Worm (Caenorhabditis elegans) whole organism, L4 larva: ENCODE results near the gene Y69F12A.1.

ENCODE experiments used
- D1046.2 ChIP-seq: fragments of 200-800 bp; sonication (Bioruptor generic); IDR thresholded peaks from 2 replicates; pipeline ENCODE4 v1.3.6; 2022; ENCODE audit warnings: missing genetic modification characterization, missing compliant biosample characterization
- F37D6.2 ChIP-seq: sonication (generic microtip); optimal IDR thresholded peaks from 2 replicates; lab custom pipeline; 2016; ENCODE audit warnings: mild to moderate bottlenecking, missing genetic modification characterization, missing compliant biosample characterization
- F44E2.7 ChIP-seq: fragments of 200-800 bp; sonication (Bioruptor generic); IDR thresholded peaks from 2 replicates; pipeline ENCODE4 v2.1.2; 2022; ENCODE audit warnings: missing genetic modification characterization, missing compliant biosample characterization
- F49E8.2 ChIP-seq: sonication (generic microtip); optimal IDR thresholded peaks from 2 replicates; lab custom pipeline; 2016; ENCODE audit warnings: missing compliant biosample characterization, mild to moderate bottlenecking, missing genetic modification characterization, borderline replicate concordance
- T20F7.1 ChIP-seq: fragments of 200-800 bp; sonication (Bioruptor generic); optimal IDR thresholded peaks from 2 replicates; lab custom pipeline; 2018; ENCODE audit warnings: mild to moderate bottlenecking, missing genetic modification characterization, missing compliant biosample characterization
- T26A8.4 ChIP-seq: fragments of 200-800 bp; sonication (Bioruptor generic); IDR thresholded peaks from 2 replicates; pipeline ENCODE4 v1.3.6; 2022; ENCODE audit warnings: missing genetic modification characterization, missing compliant biosample characterization
- Y105C5A.15 ChIP-seq: fragments of 200-800 bp; sonication (Bioruptor generic); IDR thresholded peaks from 2 replicates; pipeline ENCODE4 v1.3.6; 2022; ENCODE audit warnings: missing genetic modification characterization, missing compliant biosample characterization
- Y5F2A.4 ChIP-seq: fragments of 200-800 bp; sonication (Bioruptor generic); optimal IDR thresholded peaks from 2 replicates; lab custom pipeline; 2018; ENCODE audit warnings: mild to moderate bottlenecking, missing genetic modification characterization, missing compliant biosample characterization
- Y75B8A.6 ChIP-seq: fragments of 200-800 bp; sonication (Bioruptor generic); IDR thresholded peaks from 2 replicates; pipeline ENCODE4 v1.3.6; 2022; ENCODE audit warnings: missing genetic modification reagents, missing genetic modification characterization, missing compliant biosample characterization
- aha-1 ChIP-seq: fragments of 150-350 bp; peaks from one replicate; lab custom pipeline; 2014; ENCODE audit warnings: missing biosample characterization, missing genetic modification characterization
- arid-1 ChIP-seq: fragments of 200-800 bp; sonication (Bioruptor generic); conservative IDR thresholded peaks from 2 replicates; pipeline ENCODE4 v1.3.6; 2022; ENCODE audit warnings: missing genetic modification reagents, missing genetic modification characterization, missing compliant biosample characterization
- ceh-32 ChIP-seq: sonication (generic microtip); optimal IDR thresholded peaks from 2 replicates; lab custom pipeline; 2016; ENCODE audit warnings: mild to moderate bottlenecking, missing genetic modification characterization, missing compliant biosample characterization; ENCODE audit not compliant: poor library complexity
- ctbp-1 ChIP-seq: fragments of 200-800 bp; sonication (Bioruptor generic); IDR thresholded peaks from 2 replicates; pipeline ENCODE4 v1.3.6; 2022; ENCODE audit warnings: missing genetic modification reagents, missing genetic modification characterization, missing compliant biosample characterization
- daf-12 ChIP-seq: fragments of 150-350 bp; optimal IDR thresholded peaks from 2 replicates; lab custom pipeline; 2014; ENCODE audit warnings: missing biosample characterization, missing genetic modification reagents, missing genetic modification characterization
- daf-19 ChIP-seq: fragments of 200-800 bp; sonication (Bioruptor generic); conservative IDR thresholded peaks from 2 replicates; pipeline ENCODE4 v1.3.6; 2022; ENCODE audit warnings: missing genetic modification characterization, missing compliant biosample characterization
- daf-8 ChIP-seq: fragments of 200-800 bp; sonication (Bioruptor generic); IDR thresholded peaks from 2 replicates; pipeline ENCODE4 v1.3.6; 2022; ENCODE audit warnings: missing genetic modification characterization, missing compliant biosample characterization
- duxl-1 ChIP-seq: sonication (generic microtip); optimal IDR thresholded peaks from 2 replicates; lab custom pipeline; 2016; ENCODE audit warnings: mild to moderate bottlenecking, missing genetic modification characterization, moderate library complexity, missing compliant biosample characterization; ENCODE audit not compliant: poor library complexity
- dve-1 ChIP-seq: sonication (generic microtip); optimal IDR thresholded peaks from 2 replicates; lab custom pipeline; 2017; ENCODE audit warnings: antibody characterized with exemption, mild to moderate bottlenecking, missing genetic modification characterization, missing compliant biosample characterization; ENCODE audit not compliant: insufficient read depth
- egl-27 ChIP-seq: sonication (generic microtip); optimal IDR thresholded peaks from 3 replicates; lab custom pipeline; 2017; ENCODE audit warnings: missing biosample characterization, missing genetic modification reagents, missing genetic modification characterization
- egl-43 ChIP-seq: fragments of 200-800 bp; sonication (Bioruptor generic); IDR thresholded peaks from 2 replicates; pipeline ENCODE4 v1.3.6; 2022; ENCODE audit warnings: missing genetic modification reagents, missing genetic modification characterization, missing compliant biosample characterization
- fos-1 ChIP-seq: fragments of 150-350 bp; optimal IDR thresholded peaks from 2 replicates; lab custom pipeline; 2014; ENCODE audit warnings: missing biosample characterization, missing genetic modification characterization
- hif-1 ChIP-seq, 2 experiments: sonication (generic microtip); optimal IDR thresholded peaks; 2 replicates each; lab custom pipeline; 2016 to 2017; ENCODE audit warnings: missing compliant biosample characterization in 2 of 2, missing genetic modification characterization in 2 of 2, missing genetic modification reagents in 2 of 2, missing genotype in 2 of 2, mild to moderate bottlenecking in 1 of 2
- hmg-1.1 ChIP-seq: fragments of 200-800 bp; sonication (Bioruptor generic); IDR thresholded peaks from 2 replicates; pipeline ENCODE4 v1.3.6; 2022; ENCODE audit warnings: missing genetic modification reagents, missing genetic modification characterization, missing compliant biosample characterization
- lim-7 ChIP-seq: fragments of 200-800 bp; sonication (Bioruptor generic); IDR thresholded peaks from 2 replicates; pipeline ENCODE4 v1.3.6; 2022; ENCODE audit warnings: missing genetic modification characterization, missing compliant biosample characterization
- lin-38 ChIP-seq: fragments of 200-800 bp; sonication (Bioruptor generic); IDR thresholded peaks from 2 replicates; pipeline ENCODE4 v1.3.6; 2022; ENCODE audit warnings: missing genetic modification reagents, missing genetic modification characterization, missing compliant biosample characterization
- madf-9 ChIP-seq: fragments of 200-800 bp; sonication (Bioruptor generic); conservative IDR thresholded peaks from 2 replicates; pipeline ENCODE4 v1.3.6; 2022; ENCODE audit warnings: missing genetic modification reagents, missing genetic modification characterization, missing compliant biosample characterization
- mep-1 ChIP-seq: fragments of 150-350 bp; sonication (generic microtip); optimal IDR thresholded peaks from 3 replicates; lab custom pipeline; 2014; ENCODE audit warnings: missing biosample characterization, missing genetic modification characterization
- nhr-102 ChIP-seq: sonication (generic microtip); optimal IDR thresholded peaks from 2 replicates; lab custom pipeline; 2016; ENCODE audit warnings: mild to moderate bottlenecking, missing genetic modification characterization, moderate library complexity, missing compliant biosample characterization
- nhr-111 ChIP-seq: fragments of 200-800 bp; sonication (Bioruptor generic); optimal IDR thresholded peaks from 2 replicates; lab custom pipeline; 2018; ENCODE audit warnings: mild to moderate bottlenecking, missing genetic modification characterization, missing compliant biosample characterization
- nhr-237 ChIP-seq: sonication (generic microtip); optimal IDR thresholded peaks from 2 replicates; lab custom pipeline; 2017; ENCODE audit warnings: missing biosample characterization, missing genetic modification characterization
- nhr-28 ChIP-seq: fragments of 150-350 bp; optimal IDR thresholded peaks from 2 replicates; lab custom pipeline; 2014; ENCODE audit warnings: missing biosample characterization, missing genetic modification characterization
- nhr-48 ChIP-seq: sonication (generic microtip); optimal IDR thresholded peaks from 2 replicates; lab custom pipeline; 2016; ENCODE audit warnings: mild to moderate bottlenecking, missing genetic modification characterization, missing compliant biosample characterization
- nhr-6 ChIP-seq: fragments of 150-350 bp; optimal IDR thresholded peaks from 2 replicates; lab custom pipeline; 2014; ENCODE audit warnings: missing biosample characterization, missing genetic modification characterization
- nhr-77 ChIP-seq: fragments of 150-350 bp; optimal IDR thresholded peaks from 2 replicates; lab custom pipeline; 2014; ENCODE audit warnings: missing biosample characterization, missing genetic modification characterization
- php-3 ChIP-seq: fragments of 200-800 bp; sonication (Bioruptor generic); IDR thresholded peaks from 2 replicates; pipeline ENCODE4 v1.3.6; 2022; ENCODE audit warnings: missing genetic modification reagents, missing genetic modification characterization, missing compliant biosample characterization
- rbr-2 ChIP-seq: sonication (generic microtip); optimal IDR thresholded peaks from 2 replicates; lab custom pipeline; 2016; ENCODE audit warnings: missing genotype, missing genetic modification characterization, missing compliant biosample characterization
- saeg-2 ChIP-seq: fragments of 200-800 bp; sonication (Bioruptor generic); IDR thresholded peaks from 2 replicates; pipeline ENCODE4 v1.3.6; 2022; ENCODE audit warnings: missing genetic modification reagents, missing genetic modification characterization, missing compliant biosample characterization
- sdz-12 ChIP-seq: fragments of 200-800 bp; sonication (Bioruptor generic); optimal IDR thresholded peaks from 2 replicates; lab custom pipeline; 2018; ENCODE audit warnings: mild to moderate bottlenecking, missing genetic modification characterization, missing compliant biosample characterization
- snpc-1.2 ChIP-seq: fragments of 200-800 bp; sonication (Bioruptor generic); IDR thresholded peaks from 2 replicates; pipeline ENCODE4 v1.3.6; 2022; ENCODE audit warnings: missing genetic modification reagents, missing genetic modification characterization, missing compliant biosample characterization
- spr-1 ChIP-seq: sonication (generic microtip); optimal IDR thresholded peaks from 2 replicates; lab custom pipeline; 2016; ENCODE audit warnings: mild to moderate bottlenecking, missing genetic modification characterization, missing compliant biosample characterization
- tag-97 ChIP-seq: fragments of 200-800 bp; sonication (Bioruptor generic); IDR thresholded peaks from 2 replicates; pipeline ENCODE4 v1.3.6; 2022; ENCODE audit warnings: missing genetic modification characterization, missing compliant biosample characterization
- tra-1 ChIP-seq: fragments of 200-800 bp; sonication (Bioruptor generic); IDR thresholded peaks from 2 replicates; pipeline ENCODE4 v1.3.6; 2022; ENCODE audit warnings: missing genetic modification reagents, missing genetic modification characterization, missing compliant biosample characterization
- unc-130 ChIP-seq: sonication (generic microtip); optimal IDR thresholded peaks from 2 replicates; lab custom pipeline; 2016; ENCODE audit warnings: missing genetic modification reagents, missing genetic modification characterization, missing compliant biosample characterization
- unc-39 ChIP-seq: sonication (generic microtip); optimal IDR thresholded peaks from 2 replicates; lab custom pipeline; 2017; ENCODE audit warnings: missing biosample characterization, missing genetic modification characterization
- zag-1 ChIP-seq: fragments of 150-350 bp; optimal IDR thresholded peaks from 2 replicates; lab custom pipeline; 2014; ENCODE audit warnings: missing biosample characterization, missing genetic modification characterization
- zfp-3 ChIP-seq: fragments of 200-800 bp; sonication (Bioruptor generic); conservative IDR thresholded peaks from 2 replicates; pipeline ENCODE4 v1.3.6; 2022; ENCODE audit warnings: missing genetic modification reagents, missing genetic modification characterization, missing compliant biosample characterization
- zip-11 ChIP-seq: fragments of 200-800 bp; sonication (Bioruptor generic); IDR thresholded peaks from 2 replicates; pipeline ENCODE4 v1.3.6; 2022; ENCODE audit warnings: missing genetic modification characterization, missing compliant biosample characterization
- zip-2 ChIP-seq: fragments of 150-350 bp; optimal IDR thresholded peaks from 2 replicates; lab custom pipeline; 2014; ENCODE audit warnings: missing biosample characterization, missing genetic modification characterization
- ztf-11 ChIP-seq: fragments of 150-350 bp; optimal IDR thresholded peaks from 2 replicates; lab custom pipeline; 2014; ENCODE audit warnings: missing biosample characterization, missing genetic modification characterization
- ztf-7 ChIP-seq: fragments of 150-350 bp; optimal IDR thresholded peaks from 2 replicates; lab custom pipeline; 2014; ENCODE audit warnings: missing biosample characterization, missing genetic modification characterization

Gene Y69F12A.1

DNA sequence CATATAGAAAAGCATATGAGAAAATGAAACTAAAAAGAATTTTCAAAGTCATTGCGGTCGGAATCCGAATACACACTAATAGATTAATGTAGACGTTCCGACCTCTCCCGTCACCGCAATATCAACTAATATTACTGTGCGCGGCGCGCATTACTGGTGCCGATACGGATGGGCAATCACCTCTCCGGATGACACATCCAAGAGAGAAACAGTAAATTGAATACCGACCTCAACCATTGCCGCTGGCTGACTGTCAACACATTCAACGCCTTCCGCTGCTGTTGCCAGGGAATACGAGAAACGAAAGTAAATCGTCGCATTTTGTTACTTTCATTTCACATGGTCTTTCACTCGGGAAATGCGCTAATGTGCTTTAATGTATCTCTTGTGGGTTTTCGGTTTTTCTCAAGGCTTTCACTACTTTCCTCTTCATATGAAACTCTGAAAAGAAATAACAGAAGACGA, 38.1 kb downstream of the Y69F12A.1 start (continued):
- TF ChIP-seq Y75B8A.6 (GFP tag; lab: Robert Waterston, UW) (0 out of 2 replicates have a peak, but pooled peaks have one; percentile 9), ztf-7 (tag; lab: Kevin White, UChicago) (no peak), Y105C5A.15 (GFP tag; lab: Robert Waterston, UW) (peak; percentile 91), mep-1 (no peak), T26A8.4 (peak; percentile 61; the same call in 1 of the 2 replicates), F49E8.2 (tag; lab: Kevin White, UChicago) (peak; percentile 72), lim-7 (GFP tag; lab: Robert Waterston, UW) (peak; percentile 17; the same call in 1 of the 2 replicates), nhr-48 (tag; lab: Kevin White, UChicago) (no peak), zag-1 (no peak), sdz-12 (GFP tag; lab: Kevin White, UChicago) (no peak), zfp-3 (GFP tag; lab: Robert Waterston, UW) (no peak), nhr-6 (no peak), T20F7.1 (no peak), madf-9 (GFP tag; lab: Robert Waterston, UW) (0 out of 2 replicates have a peak, but pooled peaks have one; percentile 22), unc-39 (tag; lab: Kevin White, UChicago) (no peak), aha-1 (peak; percentile 43)

DNA sequence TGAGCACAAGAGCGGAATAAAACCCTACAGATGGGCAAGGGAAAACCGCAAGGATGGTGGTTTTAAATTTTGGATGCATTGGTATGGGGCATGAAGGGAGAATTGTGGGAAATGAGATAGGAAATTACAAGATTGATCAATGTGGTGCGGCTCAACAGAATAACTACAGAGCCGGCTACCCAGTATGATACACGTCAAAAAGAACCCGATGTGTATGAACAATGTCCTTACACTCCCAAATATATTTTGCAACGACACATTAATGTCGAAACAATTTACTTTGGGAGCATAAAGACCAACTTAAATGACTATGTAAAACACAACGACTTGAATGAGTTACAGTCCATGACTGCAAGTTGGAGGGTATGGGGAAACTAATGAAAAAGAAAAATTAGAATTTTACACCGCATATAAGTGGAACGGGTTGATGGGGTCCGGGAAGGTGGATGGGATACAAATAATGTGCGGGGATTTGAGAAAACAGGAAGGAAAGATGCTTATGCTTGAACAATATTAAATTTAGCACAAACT, 38.9 kb downstream of the Y69F12A.1 start:
- TF ChIP-seq nhr-102 (tag; lab: Kevin White, UChicago) (no peak), ceh-32 (tag; lab: Kevin White, UChicago) (no peak), zfp-3 (GFP tag; lab: Robert Waterston, UW) (no peak), duxl-1 (tag; lab: Kevin White, UChicago) (no peak), nhr-237 (tag; lab: Kevin White, UChicago) (no peak), ztf-11 (tag; lab: Kevin White, UChicago) (no peak), tra-1 (GFP tag; lab: Robert Waterston, UW) (no peak), daf-12 (tag; lab: Kevin White, UChicago) (no peak), daf-8 (GFP tag; lab: Robert Waterston, UW) (no peak), dve-1 (tag; lab: Kevin White, UChicago) (no peak), nhr-111 (no peak), D1046.2 (GFP tag; lab: Robert Waterston, UW) (no peak), Y5F2A.4 (no peak), unc-130 (GFP tag; lab: Kevin White, UChicago) (no peak), tag-97 (GFP tag; lab: Robert Waterston, UW) (no peak), egl-27 (tag; lab: Kevin White, UChicago) (no peak), hif-1 (tag; optimal IDR thresholded peaks at IDR 0.05; lab: Kevin White, UChicago) (no peak), arid-1 (GFP tag; lab: Robert Waterston, UW) (peak; percentile 38; the same call in 1 of the 2 replicates), daf-19 (peak; percentile 64; the same call in 1 of the 2 replicates), fos-1 (no peak), spr-1 (no peak), nhr-28 (tag; lab: Kevin White, UChicago) (no peak), sdz-12 (GFP tag; lab: Kevin White, UChicago) (no peak), lin-38 (GFP tag; lab: Robert Waterston, UW) (peak; percentile 35; the same call in 1 of the 2 replicates), hmg-1.1 (GFP tag; lab: Robert Waterston, UW) (no peak), F44E2.7 (GFP tag; lab: Robert Waterston, UW) (no peak), ctbp-1 (GFP tag; lab: Robert Waterston, UW) (0 out of 2 replicates have a peak, but pooled peaks have one; percentile 16), madf-9 (GFP tag; lab: Robert Waterston, UW) (no peak), nhr-77 (tag; lab: Kevin White, UChicago) (no peak), F37D6.2 (no peak), rbr-2 (tag; lab: Kevin White, UChicago) (no peak), zip-2 (tag; lab: Kevin White, UChicago) (no peak), zip-11 (GFP tag; lab: Robert Waterston, UW) (no peak), php-3 (GFP tag; lab: Robert Waterston, UW) (0 out of 2 replicates have a peak, but pooled peaks have one; percentile 5), snpc-1.2 (GFP tag; lab: Robert Waterston, UW) (0 out of 2 replicates have a peak, but pooled peaks have one; percentile 38), egl-43 (GFP tag; lab: Robert Waterston, UW) (no peak), saeg-2 (no peak)
